In genomic region chr2L:9567398-9567856, dm6 we compare ENCODE assay signal across 1 fruit fly cellular context.
TF ChIP-seq lines count a peak whose summit lies in the region.

No protein-coding gene starts in this region.

TF ChIP-seq in whole organism, embryonic, 481 proteins besides CTCF, POLR2A, EP300 and RAD21 (continued from another document and continues in another):
- peak; percentile 100 for TF ChIP-seq MTF-1 (GFP tag; optimal IDR thresholded peaks at IDR 0.05; lab: Kevin White, UChicago; ENCODE audit: borderline replicate concordance)
- TF ChIP-seq hb (GFP tag; IDR thresholded peaks at IDR 0.05; lab: Robert Waterston, UW; ENCODE audit: partially characterized antibody), result no peak
- peak; percentile 31 for TF ChIP-seq BEAF-32 (GFP tag; optimal IDR thresholded peaks at IDR 0.05; lab: Kevin White, UChicago)
- TF ChIP-seq pzg (GFP tag; optimal IDR thresholded peaks at IDR 0.05; lab: Kevin White, UChicago), result peak; percentile 44
- peak; percentile 99 for TF ChIP-seq gcm (GFP tag; optimal IDR thresholded peaks at IDR 0.05; lab: Kevin White, UChicago)
- peak; percentile 90 to 92 for TF ChIP-seq Pdp1 (GFP tag; optimal IDR thresholded peaks at IDR 0.05; lab: Kevin White, UChicago)
- peak; percentile 95 for TF ChIP-seq Adf1 (GFP tag; IDR thresholded peaks at IDR 0.05; lab: Robert Waterston, UW)
- peak; percentile 89 for TF ChIP-seq Mrtf (GFP tag; IDR thresholded peaks at IDR 0.05; lab: Robert Waterston, UW)
- peak; percentile 93 for TF ChIP-seq CG34422 (GFP tag; IDR thresholded peaks at IDR 0.05; lab: Robert Waterston, UW)
- TF ChIP-seq CG31224 (GFP tag; IDR thresholded peaks at IDR 0.05; lab: Robert Waterston, UW), result peak; percentile 90
- peak; percentile 89 for TF ChIP-seq gem (tag; optimal IDR thresholded peaks at IDR 0.05; lab: Kevin White, UChicago)
- no peak for TF ChIP-seq pita (GFP tag; optimal IDR thresholded peaks at IDR 0.05; lab: Kevin White, UChicago)
- peak; percentile 91 for TF ChIP-seq CG11696 (GFP tag; IDR thresholded peaks at IDR 0.05; lab: Robert Waterston, UW)
- peak; percentile 95 for TF ChIP-seq CG12744 (GFP tag; optimal IDR thresholded peaks at IDR 0.05; lab: Kevin White, UChicago)
- peak; percentile 73 for TF ChIP-seq zf30C (GFP tag; optimal IDR thresholded peaks at IDR 0.05; lab: Kevin White, UChicago)
- TF ChIP-seq exex (tag; optimal IDR thresholded peaks at IDR 0.05; lab: Kevin White, UChicago), result peak; percentile 94
- TF ChIP-seq Sin3A (optimal IDR thresholded peaks at IDR 0.05; lab: Kevin White, UChicago), result no peak
- peak; percentile 95 for TF ChIP-seq az2 (GFP tag; optimal IDR thresholded peaks at IDR 0.05; lab: Kevin White, UChicago)
- TF ChIP-seq aop (GFP tag; IDR thresholded peaks at IDR 0.05; lab: Robert Waterston, UW), result peak; percentile 78
- TF ChIP-seq NFAT (GFP tag; IDR thresholded peaks at IDR 0.05; lab: Robert Waterston, UW), result peak; percentile 98
- peak; percentile 94 for TF ChIP-seq tup (GFP tag; optimal IDR thresholded peaks at IDR 0.05; lab: Kevin White, UChicago)
- peak; percentile 42 for TF ChIP-seq Hmx (GFP tag; optimal IDR thresholded peaks at IDR 0.05; lab: Kevin White, UChicago)
- TF ChIP-seq Hey (tag; optimal IDR thresholded peaks at IDR 0.05; lab: Kevin White, UChicago), result peak; percentile 97
- TF ChIP-seq ttk (GFP tag; IDR thresholded peaks at IDR 0.05; lab: Robert Waterston, UW), result peak; percentile 95
- TF ChIP-seq CG3995 (GFP tag; optimal IDR thresholded peaks at IDR 0.05; lab: Kevin White, UChicago), result peak; percentile 81
- peak; percentile 96 for TF ChIP-seq CG18764 (GFP tag; optimal IDR thresholded peaks at IDR 0.05; lab: Kevin White, UChicago)
- TF ChIP-seq Dref (GFP tag; IDR thresholded peaks at IDR 0.05; lab: Robert Waterston, UW), result peak; percentile 35; the same call in 1 of the 2 replicates
- peak; percentile 99 for TF ChIP-seq Fer3 (tag; optimal IDR thresholded peaks at IDR 0.05; lab: Kevin White, UChicago)
- TF ChIP-seq CG14050 (GFP tag; IDR thresholded peaks at IDR 0.05; lab: Robert Waterston, UW), result peak; percentile 95
- TF ChIP-seq usp (GFP tag; optimal IDR thresholded peaks at IDR 0.05; lab: Kevin White, UChicago), result no peak
- TF ChIP-seq onecut (GFP tag; IDR thresholded peaks at IDR 0.05; lab: Robert Waterston, UW), result peak; percentile 97
- TF ChIP-seq bowl (GFP tag; IDR thresholded peaks at IDR 0.05; lab: Robert Waterston, UW), result peak; percentile 94
- peak; percentile 99 for TF ChIP-seq bcd (GFP tag; optimal IDR thresholded peaks at IDR 0.05; lab: Kevin White, UChicago)
- TF ChIP-seq ab (GFP tag; optimal IDR thresholded peaks at IDR 0.05; lab: Kevin White, UChicago), result no peak
- TF ChIP-seq Doc3 (GFP tag; IDR thresholded peaks at IDR 0.05; lab: Robert Waterston, UW; ENCODE audit: partially characterized antibody), result no peak
- TF ChIP-seq nom (GFP tag; optimal IDR thresholded peaks at IDR 0.05; lab: Kevin White, UChicago), result peak; percentile 78
- TF ChIP-seq sug (tag; optimal IDR thresholded peaks at IDR 0.05; lab: Kevin White, UChicago), result peak; percentile 97
- TF ChIP-seq oc (tag; optimal IDR thresholded peaks at IDR 0.05; lab: Kevin White, UChicago), result peak; percentile 98
- TF ChIP-seq CG14014 (GFP tag; IDR thresholded peaks at IDR 0.05; lab: Robert Waterston, UW), result peak; percentile 96
- TF ChIP-seq CG8290 (GFP tag; optimal IDR thresholded peaks at IDR 0.05; lab: Kevin White, UChicago), result peak; percentile 94
- peak; percentile 90 to 98 for TF ChIP-seq CG8290 (tag; optimal IDR thresholded peaks at IDR 0.05; lab: Kevin White, UChicago)
- peak; percentile 97 for TF ChIP-seq Dek (tag; optimal IDR thresholded peaks at IDR 0.05; lab: Kevin White, UChicago)
- TF ChIP-seq CG18011 (GFP tag; optimal IDR thresholded peaks at IDR 0.05; lab: Kevin White, UChicago), result peak; percentile 92
- TF ChIP-seq CG8944 (GFP tag; optimal IDR thresholded peaks at IDR 0.05; lab: Kevin White, UChicago), result peak; percentile 64
- peak; percentile 64 for TF ChIP-seq row (GFP tag; IDR thresholded peaks at IDR 0.05; lab: Robert Waterston, UW)
- TF ChIP-seq Opbp (GFP tag; IDR thresholded peaks at IDR 0.05; lab: Robert Waterston, UW; ENCODE audit: partially characterized antibody), result no peak
- peak; percentile 96 for TF ChIP-seq dmrt99B (tag; optimal IDR thresholded peaks at IDR 0.05; lab: Kevin White, UChicago)
- no peak for TF ChIP-seq sc (optimal IDR thresholded peaks at IDR 0.05; lab: Kevin White, UChicago)
- peak; percentile 96 for TF ChIP-seq sc (GFP tag; optimal IDR thresholded peaks at IDR 0.05; lab: Kevin White, UChicago)
- TF ChIP-seq inv (GFP tag; IDR thresholded peaks at IDR 0.05; lab: Robert Waterston, UW; ENCODE audit: partially characterized antibody), result no peak
- TF ChIP-seq CG6765 (GFP tag; optimal IDR thresholded peaks at IDR 0.05; lab: Kevin White, UChicago), result peak; percentile 100
- TF ChIP-seq wor (GFP tag; IDR thresholded peaks at IDR 0.05; lab: Robert Waterston, UW), result peak; percentile 84
- TF ChIP-seq CG17612 (GFP tag; IDR thresholded peaks at IDR 0.05; lab: Robert Waterston, UW), result peak; percentile 79
- peak; percentile 96 for TF ChIP-seq CG13775 (GFP tag; optimal IDR thresholded peaks at IDR 0.05; lab: Kevin White, UChicago)
- peak; percentile 99 for TF ChIP-seq wek (GFP tag; optimal IDR thresholded peaks at IDR 0.05; lab: Kevin White, UChicago)
- peak; percentile 93 for TF ChIP-seq TFAM (GFP tag; optimal IDR thresholded peaks at IDR 0.05; lab: Kevin White, UChicago)
- peak; percentile 61 for TF ChIP-seq Usf (GFP tag; optimal IDR thresholded peaks at IDR 0.05; lab: Kevin White, UChicago)
- no peak for TF ChIP-seq CG16815 (GFP tag; optimal IDR thresholded peaks at IDR 0.05; lab: Kevin White, UChicago)
- peak; percentile 88; the same call in 2 of the 3 replicates for TF ChIP-seq CG2199 (GFP tag; IDR thresholded peaks at IDR 0.05; lab: Robert Waterston, UW)
- peak in 1 of 3 experiments; percentile 65 for TF ChIP-seq lola (GFP tag; optimal IDR thresholded peaks at IDR 0.05; lab: Kevin White, UChicago)
- TF ChIP-seq CG32532 (GFP tag; IDR thresholded peaks at IDR 0.05; lab: Robert Waterston, UW), result peak; percentile 98
- TF ChIP-seq luna (GFP tag; optimal IDR thresholded peaks at IDR 0.05; lab: Kevin White, UChicago), result peak; percentile 95
- TF ChIP-seq Lim3 (GFP tag; IDR thresholded peaks at IDR 0.05; lab: Robert Waterston, UW), result peak; percentile 58; the same call in 1 of the 2 replicates
- TF ChIP-seq grn (GFP tag; optimal IDR thresholded peaks at IDR 0.05; lab: Kevin White, UChicago), result peak; percentile 93
- peak; percentile 95 for TF ChIP-seq p53 (GFP tag; optimal IDR thresholded peaks at IDR 0.05; lab: Kevin White, UChicago)
- TF ChIP-seq CG5180 (GFP tag; optimal IDR thresholded peaks at IDR 0.05; lab: Kevin White, UChicago), result peak; percentile 93
- no peak for TF ChIP-seq CG6791 (GFP tag; IDR thresholded peaks at IDR 0.05; lab: Robert Waterston, UW; ENCODE audit: partially characterized antibody)
- peak; percentile 74 for TF ChIP-seq CG7786 (GFP tag; optimal IDR thresholded peaks at IDR 0.05; lab: Kevin White, UChicago)
- TF ChIP-seq Dip3 (GFP tag; optimal IDR thresholded peaks at IDR 0.05; lab: Kevin White, UChicago), result peak; percentile 92
- TF ChIP-seq CG6683 (GFP tag; optimal IDR thresholded peaks at IDR 0.05; lab: Kevin White, UChicago), result peak; percentile 98
- peak; percentile 82 for TF ChIP-seq Atf-2 (GFP tag; optimal IDR thresholded peaks at IDR 0.05; lab: Kevin White, UChicago)
- peak; percentile 99 for TF ChIP-seq CG15011 (GFP tag; optimal IDR thresholded peaks at IDR 0.05; lab: Kevin White, UChicago)
- TF ChIP-seq CG12071 (GFP tag; optimal IDR thresholded peaks at IDR 0.05; lab: Kevin White, UChicago), result peak; percentile 100
- TF ChIP-seq CG18262 (tag; optimal IDR thresholded peaks at IDR 0.05; lab: Kevin White, UChicago), result peak; percentile 91
- TF ChIP-seq CG11085 (GFP tag; IDR thresholded peaks at IDR 0.05; lab: Robert Waterston, UW), result peak; percentile 91
- TF ChIP-seq fd102C (GFP tag; optimal IDR thresholded peaks at IDR 0.05; lab: Kevin White, UChicago), result peak; percentile 89
- peak; percentile 99 for TF ChIP-seq scrt (GFP tag; optimal IDR thresholded peaks at IDR 0.05; lab: Kevin White, UChicago)
- peak in 1 of 2 experiments; percentile 96 for TF ChIP-seq Eip74EF (GFP tag; optimal IDR thresholded peaks at IDR 0.05; lab: Kevin White, UChicago)
- peak; percentile 91 for TF ChIP-seq CG10979 (tag; optimal IDR thresholded peaks at IDR 0.05; lab: Kevin White, UChicago)
- TF ChIP-seq phol (tag; optimal IDR thresholded peaks at IDR 0.05; lab: Kevin White, UChicago), result peak; percentile 88
- no peak for TF ChIP-seq Dfd (GFP tag; optimal IDR thresholded peaks at IDR 0.05; lab: Kevin White, UChicago)
- peak; percentile 98 for TF ChIP-seq Sox100B (GFP tag; optimal IDR thresholded peaks at IDR 0.05; lab: Kevin White, UChicago)
- peak; percentile 96 for TF ChIP-seq Xbp1 (GFP tag; optimal IDR thresholded peaks at IDR 0.05; lab: Kevin White, UChicago)
- TF ChIP-seq CG12769 (tag; optimal IDR thresholded peaks at IDR 0.05; lab: Kevin White, UChicago), result peak; percentile 90
- TF ChIP-seq bsh (GFP tag; optimal IDR thresholded peaks at IDR 0.05; lab: Kevin White, UChicago), result peak; percentile 62 to 96
- TF ChIP-seq NfI (GFP tag; optimal IDR thresholded peaks at IDR 0.05; lab: Kevin White, UChicago), result peak; percentile 100
- peak; percentile 98 for TF ChIP-seq CG12104 (GFP tag; optimal IDR thresholded peaks at IDR 0.05; lab: Kevin White, UChicago)
- TF ChIP-seq B-H1 (GFP tag; IDR thresholded peaks at IDR 0.05; lab: Robert Waterston, UW), result peak; percentile 90; the same call in 2 of the 3 replicates
- TF ChIP-seq CG12659 (GFP tag; optimal IDR thresholded peaks at IDR 0.05; lab: Kevin White, UChicago), result peak; percentile 99
- peak; percentile 97 for TF ChIP-seq Camta (GFP tag; optimal IDR thresholded peaks at IDR 0.05; lab: Kevin White, UChicago)
- peak; percentile 88 for TF ChIP-seq CG14710 (tag; optimal IDR thresholded peaks at IDR 0.05; lab: Kevin White, UChicago)
- TF ChIP-seq Hr51 (GFP tag; optimal IDR thresholded peaks at IDR 0.05; lab: Kevin White, UChicago), result peak; percentile 92 to 97
- peak; percentile 98 for TF ChIP-seq fd3F (GFP tag; optimal IDR thresholded peaks at IDR 0.05; lab: Kevin White, UChicago)
- peak; percentile 100 for TF ChIP-seq mirr (GFP tag; optimal IDR thresholded peaks at IDR 0.05; lab: Kevin White, UChicago)
- peak; percentile 84 for TF ChIP-seq fd96Cb (tag; optimal IDR thresholded peaks at IDR 0.05; lab: Kevin White, UChicago)
- TF ChIP-seq CG8924 (tag; optimal IDR thresholded peaks at IDR 0.05; lab: Kevin White, UChicago), result peak; percentile 94
- TF ChIP-seq trh (GFP tag; optimal IDR thresholded peaks at IDR 0.05; lab: Kevin White, UChicago), result peak; percentile 96
- peak; percentile 96 for TF ChIP-seq Max (GFP tag; optimal IDR thresholded peaks at IDR 0.05; lab: Kevin White, UChicago)
- peak; percentile 93 for TF ChIP-seq Oaz (GFP tag; IDR thresholded peaks at IDR 0.05; lab: Robert Waterston, UW)
- TF ChIP-seq ro (GFP tag; IDR thresholded peaks at IDR 0.05; lab: Robert Waterston, UW), result peak; percentile 72; the same call in 1 of the 2 replicates
- peak; percentile 91 for TF ChIP-seq CG10267 (tag; optimal IDR thresholded peaks at IDR 0.05; lab: Kevin White, UChicago)
- TF ChIP-seq CG4328 (GFP tag; optimal IDR thresholded peaks at IDR 0.05; lab: Kevin White, UChicago), result peak; percentile 99
- peak; percentile 97 for TF ChIP-seq disco-r (GFP tag; optimal IDR thresholded peaks at IDR 0.05; lab: Kevin White, UChicago)
- TF ChIP-seq pros (GFP tag; optimal IDR thresholded peaks at IDR 0.05; lab: Kevin White, UChicago), result no peak
- TF ChIP-seq CG30403 (GFP tag; optimal IDR thresholded peaks at IDR 0.05; lab: Kevin White, UChicago), result peak; percentile 90
- peak; percentile 93 for TF ChIP-seq CG2712 (tag; optimal IDR thresholded peaks at IDR 0.05; lab: Kevin White, UChicago)
- TF ChIP-seq Jarid2 (GFP tag; optimal IDR thresholded peaks at IDR 0.05; lab: Kevin White, UChicago), result peak; percentile 96
- TF ChIP-seq CG18619 (GFP tag; optimal IDR thresholded peaks at IDR 0.05; lab: Kevin White, UChicago), result peak; percentile 99
- TF ChIP-seq lmd (GFP tag; IDR thresholded peaks at IDR 0.05; lab: Robert Waterston, UW), result peak; percentile 80
- TF ChIP-seq zen (tag; optimal IDR thresholded peaks at IDR 0.05; lab: Kevin White, UChicago), result peak; percentile 71
- TF ChIP-seq nau (GFP tag; optimal IDR thresholded peaks at IDR 0.05; lab: Kevin White, UChicago), result peak; percentile 100
- TF ChIP-seq run (tag; optimal IDR thresholded peaks at IDR 0.05; lab: Kevin White, UChicago), result peak; percentile 97
- peak; percentile 94 for TF ChIP-seq CG11695 (GFP tag; IDR thresholded peaks at IDR 0.05; lab: Robert Waterston, UW)
- TF ChIP-seq fd64A (GFP tag; optimal IDR thresholded peaks at IDR 0.05; lab: Kevin White, UChicago), result peak; percentile 100
- TF ChIP-seq her (GFP tag; optimal IDR thresholded peaks at IDR 0.05; lab: Kevin White, UChicago), result peak; percentile 96
- TF ChIP-seq slbo (GFP tag; IDR thresholded peaks at IDR 0.05; lab: Robert Waterston, UW), result peak; percentile 88
- peak; percentile 99 for TF ChIP-seq CG10543 (GFP tag; optimal IDR thresholded peaks at IDR 0.05; lab: Kevin White, UChicago)
- TF ChIP-seq lbe (GFP tag; optimal IDR thresholded peaks at IDR 0.05; lab: Kevin White, UChicago), result peak; percentile 83
- peak; percentile 99 for TF ChIP-seq CG1233 (GFP tag; optimal IDR thresholded peaks at IDR 0.05; lab: Kevin White, UChicago)
- TF ChIP-seq knrl (GFP tag; IDR thresholded peaks at IDR 0.05; lab: Robert Waterston, UW; ENCODE audit: partially characterized antibody), result no peak
- TF ChIP-seq ase (GFP tag; IDR thresholded peaks at IDR 0.05; lab: Robert Waterston, UW), result peak; percentile 96
- TF ChIP-seq CG12155 (GFP tag; optimal IDR thresholded peaks at IDR 0.05; lab: Kevin White, UChicago), result peak; percentile 87
- peak; percentile 91 for TF ChIP-seq Spps (tag; optimal IDR thresholded peaks at IDR 0.05; lab: Kevin White, UChicago)
- peak; percentile 64 for TF ChIP-seq jumu (GFP tag; optimal IDR thresholded peaks at IDR 0.05; lab: Kevin White, UChicago)
- TF ChIP-seq CG16813 (GFP tag; IDR thresholded peaks at IDR 0.05; lab: Robert Waterston, UW; ENCODE audit: partially characterized antibody), result no peak
- TF ChIP-seq CG3726 (GFP tag; IDR thresholded peaks at IDR 0.05; lab: Robert Waterston, UW), result peak; percentile 83; the same call in 2 of the 3 replicates
- peak; percentile 94 for TF ChIP-seq CG4360 (GFP tag; IDR thresholded peaks at IDR 0.05; lab: Robert Waterston, UW)
- TF ChIP-seq HmgZ (tag; optimal IDR thresholded peaks at IDR 0.05; lab: Kevin White, UChicago), result peak; percentile 98
- TF ChIP-seq slou (GFP tag; optimal IDR thresholded peaks at IDR 0.05; lab: Kevin White, UChicago), result peak; percentile 97
- peak; percentile 37 for TF ChIP-seq pnt (GFP tag; optimal IDR thresholded peaks at IDR 0.05; lab: Kevin White, UChicago)
